Fruit fly (Drosophila melanogaster): ENCODE data around the gene CG17477.

The CG17477 gene

dm6 chr3R:17079859-17080255 is 46.9 kb downstream of the CG17477 start, which contains the start of the genes Keap1 and kuk (continued):
- no peak for TF ChIP-seq Hmx (GFP tag; optimal IDR thresholded peaks at IDR 0.05)
- TF ChIP-seq CG33557 (GFP tag; optimal IDR thresholded peaks at IDR 0.05), result no peak
- TF ChIP-seq CG15269 (tag; optimal IDR thresholded peaks at IDR 0.05), result peak; percentile 29
- TF ChIP-seq ara (GFP tag; IDR thresholded peaks at IDR 0.05), result 0 out of 2 replicates have a peak, but pooled peaks have one; percentile 8
- TF ChIP-seq odd (GFP tag; optimal IDR thresholded peaks at IDR 0.05), result no peak
- no peak for TF ChIP-seq exex (tag; optimal IDR thresholded peaks at IDR 0.05)
- no peak for TF ChIP-seq pros (GFP tag; optimal IDR thresholded peaks at IDR 0.05)
- no peak for TF ChIP-seq CG6175 (GFP tag; IDR thresholded peaks at IDR 0.05)
- TF ChIP-seq CG7271 (tag; optimal IDR thresholded peaks at IDR 0.05), result peak; percentile 17
- no peak for TF ChIP-seq D (optimal IDR thresholded peaks at IDR 0.05)
- TF ChIP-seq D (GFP tag; optimal IDR thresholded peaks at IDR 0.05), result no peak
- peak; percentile 51 for TF ChIP-seq tx (GFP tag; optimal IDR thresholded peaks at IDR 0.05)
- peak; percentile 57 for TF ChIP-seq CG1603 (tag; optimal IDR thresholded peaks at IDR 0.05)
- TF ChIP-seq Lpt (GFP tag; optimal IDR thresholded peaks at IDR 0.05), result no peak
- TF ChIP-seq Nf-YC (tag; optimal IDR thresholded peaks at IDR 0.05), result peak; percentile 28
- TF ChIP-seq GATAe (GFP tag; conservative IDR thresholded peaks at IDR 0.05), result no peak
- peak; percentile 67 for TF ChIP-seq CG3838 (GFP tag; optimal IDR thresholded peaks at IDR 0.05)
- TF ChIP-seq H2.0 (GFP tag; IDR thresholded peaks at IDR 0.05), result peak; percentile 60
- peak; percentile 71 for TF ChIP-seq Xbp1 (GFP tag; optimal IDR thresholded peaks at IDR 0.05)
- TF ChIP-seq CG15696 (tag; optimal IDR thresholded peaks at IDR 0.05), result peak; percentile 32
- TF ChIP-seq lola (GFP tag; optimal IDR thresholded peaks at IDR 0.05), result no peak
- peak; percentile 62 for TF ChIP-seq lbe (GFP tag; optimal IDR thresholded peaks at IDR 0.05)
- no peak for TF ChIP-seq CG11696 (GFP tag; IDR thresholded peaks at IDR 0.05)
- TF ChIP-seq phol (tag; optimal IDR thresholded peaks at IDR 0.05), result peak; percentile 25
- peak; percentile 21 for TF ChIP-seq cato (GFP tag; optimal IDR thresholded peaks at IDR 0.05; ENCODE audit: borderline replicate concordance)
- TF ChIP-seq Hr51 (GFP tag; optimal IDR thresholded peaks at IDR 0.05), result peak in 1 of 2 experiments; percentile 69
- peak; percentile 72 for TF ChIP-seq sna (GFP tag; IDR thresholded peaks at IDR 0.05; ENCODE audit: partially characterized antibody)
- TF ChIP-seq tll (GFP tag; optimal IDR thresholded peaks at IDR 0.05), result no peak
- no peak for TF ChIP-seq CG6813 (GFP tag; optimal IDR thresholded peaks at IDR 0.05)
- TF ChIP-seq klu (GFP tag; IDR thresholded peaks at IDR 0.05), result no peak
- TF ChIP-seq CkIIα-i1 (GFP tag; IDR thresholded peaks at IDR 0.05), result no peak
- no peak for TF ChIP-seq CG14667 (GFP tag; IDR thresholded peaks at IDR 0.05)
- TF ChIP-seq ssp (GFP tag; IDR thresholded peaks at IDR 0.05), result no peak
- TF ChIP-seq CG10147 (GFP tag; optimal IDR thresholded peaks at IDR 0.05), result no peak
- TF ChIP-seq Atf6 (GFP tag; IDR thresholded peaks at IDR 0.05), result no peak
- peak; percentile 63 for TF ChIP-seq fu2 (GFP tag; optimal IDR thresholded peaks at IDR 0.05)
- TF ChIP-seq Bdp1 (GFP tag; optimal IDR thresholded peaks at IDR 0.05), result peak; percentile 60
- TF ChIP-seq MTF-1 (GFP tag; optimal IDR thresholded peaks at IDR 0.05; ENCODE audit: borderline replicate concordance), result peak; percentile 43
- TF ChIP-seq CG3995 (GFP tag; optimal IDR thresholded peaks at IDR 0.05), result peak; percentile 44
- TF ChIP-seq CG1233 (GFP tag; optimal IDR thresholded peaks at IDR 0.05), result peak; percentile 6
- peak; percentile 6 for TF ChIP-seq Blimp-1 (GFP tag; optimal IDR thresholded peaks at IDR 0.05)
- TF ChIP-seq cwo (GFP tag; optimal IDR thresholded peaks at IDR 0.05), result no peak
- TF ChIP-seq slbo (GFP tag; IDR thresholded peaks at IDR 0.05), result peak; percentile 72
- TF ChIP-seq B-H2 (GFP tag; optimal IDR thresholded peaks at IDR 0.05), result peak; percentile 61
- peak; percentile 84 for TF ChIP-seq amos (GFP tag; IDR thresholded peaks at IDR 0.05; ENCODE audit: partially characterized antibody)
- peak; percentile 27 for TF ChIP-seq PHDP (tag; optimal IDR thresholded peaks at IDR 0.05)
- TF ChIP-seq luna (GFP tag; optimal IDR thresholded peaks at IDR 0.05), result peak; percentile 35
- TF ChIP-seq CG9817 (tag; optimal IDR thresholded peaks at IDR 0.05), result peak; percentile 54
- TF ChIP-seq Lim3 (GFP tag; IDR thresholded peaks at IDR 0.05), result no peak
- no peak for TF ChIP-seq tgo (GFP tag; IDR thresholded peaks at IDR 0.05)

Data from whole organism, embryonic.